Fruit fly (Drosophila melanogaster) whole organism, embryonic: ENCODE data around the gene Or88a.

ENCODE experiments used
- CG10209 ChIP-seq: fragments of 200-800 bp; sonication (Bioruptor generic); optimal IDR thresholded peaks from 3 replicates; lab custom pipeline; 2017; ENCODE audit warnings: missing biosample characterization, mild to moderate bottlenecking, missing genetic modification characterization, missing genetic modification reagents
- CG12104 ChIP-seq: fragments of 200-800 bp; sonication (Bioruptor generic); optimal IDR thresholded peaks from 3 replicates; lab custom pipeline; 2016; ENCODE audit warnings: missing biosample characterization, missing genetic modification characterization
- CG12299 ChIP-seq: fragments of 200-800 bp; sonication (Bioruptor generic); optimal IDR thresholded peaks from 2 replicates; lab custom pipeline; 2018; ENCODE audit warnings: missing biosample characterization, mild to moderate bottlenecking, missing genetic modification characterization
- CG12769 ChIP-seq: fragments of 200-800 bp; sonication (Bioruptor generic); optimal IDR thresholded peaks from 2 replicates; lab custom pipeline; 2019; ENCODE audit warnings: missing biosample characterization, mild to moderate bottlenecking, missing genetic modification characterization, moderate library complexity
- CG14441 ChIP-seq: fragments of 200-800 bp; sonication (Bioruptor generic); IDR thresholded peaks from 2 replicates; pipeline ENCODE4 v1.3.6; 2022; ENCODE audit warnings: missing biosample characterization, missing genetic modification characterization
- CG15269 ChIP-seq: fragments of 200-800 bp; sonication (Bioruptor generic); optimal IDR thresholded peaks from 2 replicates; lab custom pipeline; 2018; ENCODE audit warnings: missing biosample characterization, mild to moderate bottlenecking, missing genetic modification characterization, moderate library complexity
- CG16815 ChIP-seq: fragments of 200-800 bp; sonication (Bioruptor generic); optimal IDR thresholded peaks from 3 replicates; lab custom pipeline; 2017; ENCODE audit warnings: missing biosample characterization, mild to moderate bottlenecking, missing genetic modification characterization
- CG17385 ChIP-seq: fragments of 200-800 bp; sonication (Bioruptor generic); optimal IDR thresholded peaks from 3 replicates; lab custom pipeline; 2018; ENCODE audit warnings: missing biosample characterization, mild to moderate bottlenecking, missing genetic modification characterization
- CG18262 ChIP-seq: fragments of 200-800 bp; optimal IDR thresholded peaks from 3 replicates; lab custom pipeline; 2019; ENCODE audit warnings: missing biosample characterization, mild to moderate bottlenecking, missing genetic modification characterization, moderate library complexity
- CG2678 ChIP-seq: fragments of 200-800 bp; sonication (Bioruptor generic); optimal IDR thresholded peaks from 3 replicates; lab custom pipeline; 2019; ENCODE audit warnings: missing biosample characterization, mild to moderate bottlenecking, missing genetic modification characterization, moderate library complexity
- CG32532 ChIP-seq: fragments of 200-800 bp; sonication (Bioruptor generic); IDR thresholded peaks from 2 replicates; pipeline ENCODE4 v1.3.6; 2022; ENCODE audit warnings: missing biosample characterization, missing genetic modification characterization
- CG6765 ChIP-seq: fragments of 200-800 bp; sonication (Bioruptor generic); optimal IDR thresholded peaks from 3 replicates; lab custom pipeline; 2017; ENCODE audit warnings: missing biosample characterization, mild to moderate bottlenecking, missing genetic modification characterization
- CG7357 ChIP-seq: fragments of 200-800 bp; sonication (Bioruptor generic); IDR thresholded peaks from 3 replicates; pipeline ENCODE4 v1.3.6; 2022; ENCODE audit warnings: missing biosample characterization, missing genetic modification characterization
- CG7928 ChIP-seq: fragments of 200-800 bp; sonication (Bioruptor generic); optimal IDR thresholded peaks from 2 replicates; lab custom pipeline; 2017; ENCODE audit warnings: missing biosample characterization, mild to moderate bottlenecking, missing genetic modification characterization
- CG8924 ChIP-seq: fragments of 200-800 bp; optimal IDR thresholded peaks from 3 replicates; lab custom pipeline; 2019; ENCODE audit warnings: missing biosample characterization, mild to moderate bottlenecking, missing genetic modification characterization, moderate library complexity
- CG9437 ChIP-seq: fragments of 200-800 bp; sonication (Bioruptor generic); optimal IDR thresholded peaks from 2 replicates; lab custom pipeline; 2018; ENCODE audit warnings: missing biosample characterization, mild to moderate bottlenecking, missing genetic modification characterization
- CG9609 ChIP-seq: fragments of 200-800 bp; sonication (Bioruptor generic); optimal IDR thresholded peaks from 3 replicates; lab custom pipeline; 2016; ENCODE audit warnings: missing biosample characterization, missing genetic modification characterization
- CG9727 ChIP-seq: fragments of 200-800 bp; sonication (Bioruptor generic); optimal IDR thresholded peaks from 3 replicates; lab custom pipeline; 2017; ENCODE audit warnings: missing biosample characterization, mild to moderate bottlenecking, missing genetic modification characterization
- CG9817 ChIP-seq: fragments of 200-800 bp; sonication (Bioruptor generic); optimal IDR thresholded peaks from 2 replicates; lab custom pipeline; 2018; ENCODE audit warnings: missing biosample characterization, mild to moderate bottlenecking, missing genetic modification characterization, moderate library complexity
- CoRest ChIP-seq: fragments of 200-800 bp; sonication (Bioruptor generic); optimal IDR thresholded peaks from 3 replicates; lab custom pipeline; 2018; ENCODE audit warnings: missing biosample characterization, mild to moderate bottlenecking, missing genetic modification characterization, moderate library complexity
- Eip74EF ChIP-seq, 2 experiments: fragments of 200-800 bp in 1 of 2; fragments of >200 bp in 1 of 2; sonication (Bioruptor generic) in 1 of 2; optimal IDR thresholded peaks; 2 replicates each; lab custom pipeline; 2017 to 2019; ENCODE audit warnings: missing biosample characterization in 2 of 2, missing genetic modification characterization in 2 of 2, mild to moderate bottlenecking in 1 of 2, moderate library complexity in 1 of 2
- Fer1 ChIP-seq: fragments of 200-800 bp; sonication (Bioruptor generic); optimal IDR thresholded peaks from 2 replicates; lab custom pipeline; 2017; ENCODE audit warnings: missing biosample characterization, mild to moderate bottlenecking, missing genetic modification characterization
- Gug ChIP-seq: fragments of 200-800 bp; sonication (Bioruptor generic); IDR thresholded peaks from 4 replicates; pipeline ENCODE4 v1.3.6; 2022; ENCODE audit warnings: missing biosample characterization, missing genetic modification characterization
- HHEX ChIP-seq: fragments of 200-800 bp; sonication (Bioruptor generic); optimal IDR thresholded peaks from 3 replicates; lab custom pipeline; 2017; ENCODE audit warnings: missing biosample characterization, mild to moderate bottlenecking, missing genetic modification characterization, missing genetic modification reagents
- Hmx ChIP-seq: fragments of 200-800 bp; sonication (Bioruptor generic); optimal IDR thresholded peaks from 2 replicates; lab custom pipeline; 2016; ENCODE audit warnings: missing biosample characterization, missing genetic modification characterization
- Hr51 ChIP-seq, 2 experiments: fragments of 200-800 bp; sonication (Bioruptor generic); optimal IDR thresholded peaks; 2 replicates in 1 of 2; 3 replicates in 1 of 2; lab custom pipeline; 2016 to 2018; ENCODE audit warnings: missing biosample characterization in 2 of 2, missing genetic modification characterization in 2 of 2, mild to moderate bottlenecking in 1 of 2, moderate library complexity in 1 of 2
- NC2α ChIP-seq: fragments of 200-800 bp; sonication (Bioruptor generic); optimal IDR thresholded peaks from 2 replicates; lab custom pipeline; 2016; ENCODE audit warnings: missing biosample characterization, missing genetic modification characterization
- Nf-YA ChIP-seq: fragments of 200-800 bp; sonication (Bioruptor generic); IDR thresholded peaks from 2 replicates; pipeline ENCODE4 v1.3.6; 2022; ENCODE audit warnings: missing biosample characterization, missing genetic modification characterization
- Sox100B ChIP-seq: fragments of 200-800 bp; sonication (Bioruptor generic); optimal IDR thresholded peaks from 3 replicates; lab custom pipeline; 2018; ENCODE audit warnings: missing biosample characterization, mild to moderate bottlenecking, missing genetic modification characterization
- Sox102F ChIP-seq: fragments of 200-800 bp; sonication (Bioruptor generic); optimal IDR thresholded peaks from 2 replicates; lab custom pipeline; 2018; ENCODE audit warnings: missing biosample characterization, mild to moderate bottlenecking, missing genetic modification characterization, moderate library complexity
- Xbp1 ChIP-seq: fragments of 200-800 bp; sonication (Bioruptor generic); optimal IDR thresholded peaks from 3 replicates; lab custom pipeline; 2016; ENCODE audit warnings: missing biosample characterization, mild to moderate bottlenecking, missing genetic modification characterization
- ac ChIP-seq: fragments of 200-800 bp; sonication (Bioruptor generic); optimal IDR thresholded peaks from 3 replicates; lab custom pipeline; 2017; ENCODE audit warnings: missing biosample characterization, mild to moderate bottlenecking, missing genetic modification characterization
- amos ChIP-seq: fragments of 200-800 bp; sonication (Bioruptor generic); IDR thresholded peaks from 2 replicates; pipeline ENCODE4 v1.3.6; 2022; ENCODE audit warnings: missing biosample characterization, missing genetic modification characterization; ENCODE audit not compliant: partially characterized antibody
- ap ChIP-seq: fragments of 200-800 bp; sonication (Bioruptor generic); IDR thresholded peaks from 2 replicates; pipeline ENCODE4 v1.3.6; 2022; ENCODE audit warnings: missing biosample characterization, missing genetic modification characterization
- cwo ChIP-seq: fragments of 200-800 bp; sonication (Bioruptor generic); optimal IDR thresholded peaks from 3 replicates; lab custom pipeline; 2017; ENCODE audit warnings: missing biosample characterization, missing genetic modification characterization, mild to moderate bottlenecking, moderate library complexity, missing genetic modification reagents
- dysf ChIP-seq: fragments of 200-800 bp; sonication (Bioruptor generic); IDR thresholded peaks from 3 replicates; pipeline ENCODE4 v1.3.6; 2022; ENCODE audit warnings: missing biosample characterization, missing genetic modification characterization
- exex ChIP-seq: fragments of 200-800 bp; sonication (Bioruptor generic); optimal IDR thresholded peaks from 4 replicates; lab custom pipeline; 2018; ENCODE audit warnings: missing biosample characterization, mild to moderate bottlenecking, missing genetic modification characterization, moderate library complexity
- ftz-f1 ChIP-seq: fragments of 200-800 bp; sonication (Bioruptor generic); optimal IDR thresholded peaks from 2 replicates; lab custom pipeline; 2016; ENCODE audit warnings: missing biosample characterization, missing genetic modification characterization
- kah ChIP-seq: fragments of 200-800 bp; sonication (Bioruptor generic); optimal IDR thresholded peaks from 2 replicates; lab custom pipeline; 2018; ENCODE audit warnings: missing biosample characterization, mild to moderate bottlenecking, missing genetic modification characterization
- lab ChIP-seq: fragments of 200-800 bp; sonication (Bioruptor generic); optimal IDR thresholded peaks from 3 replicates; lab custom pipeline; 2017; ENCODE audit warnings: missing biosample characterization, missing genetic modification characterization, mild to moderate bottlenecking, moderate library complexity, missing genetic modification reagents
- nom ChIP-seq: fragments of 200-800 bp; sonication (Bioruptor generic); optimal IDR thresholded peaks from 2 replicates; lab custom pipeline; 2017; ENCODE audit warnings: missing biosample characterization, missing genetic modification characterization, mild to moderate bottlenecking, moderate library complexity, missing genetic modification reagents
- org-1 ChIP-seq: fragments of 200-800 bp; sonication (Bioruptor generic); optimal IDR thresholded peaks from 2 replicates; lab custom pipeline; 2017; ENCODE audit warnings: missing biosample characterization, missing genetic modification characterization
- row ChIP-seq: fragments of 200-800 bp; sonication (Bioruptor generic); IDR thresholded peaks from 3 replicates; pipeline ENCODE4 v1.3.6; 2022; ENCODE audit warnings: missing biosample characterization, missing genetic modification characterization
- slbo ChIP-seq: fragments of 200-800 bp; sonication (Bioruptor generic); IDR thresholded peaks from 2 replicates; pipeline ENCODE4 v1.3.6; 2022; ENCODE audit warnings: missing biosample characterization, missing genetic modification characterization
- sug ChIP-seq: fragments of 200-800 bp; optimal IDR thresholded peaks from 2 replicates; lab custom pipeline; 2019; ENCODE audit warnings: missing biosample characterization, mild to moderate bottlenecking, missing genetic modification characterization, moderate library complexity
- tin ChIP-seq: fragments of 200-800 bp; sonication (Bioruptor generic); optimal IDR thresholded peaks from 3 replicates; lab custom pipeline; 2016; ENCODE audit warnings: missing biosample characterization, missing genetic modification characterization
- unc-4 ChIP-seq: fragments of 200-800 bp; sonication (Bioruptor generic); IDR thresholded peaks from 2 replicates; pipeline ENCODE4 v1.3.6; 2022; ENCODE audit warnings: missing biosample characterization, missing genetic modification characterization; ENCODE audit not compliant: partially characterized antibody

Gene Or88a

dm6 chr3R:14061988-14062868 lies 47.0 kb upstream of the Or88a start (continued):
- TF ChIP-seq Hmx (GFP tag; lab: Kevin White, UChicago), result no peak
- TF ChIP-seq Sox102F (GFP tag; lab: Kevin White, UChicago), result peak; percentile 42
- peak; percentile 57 for TF ChIP-seq lab (GFP tag; lab: Kevin White, UChicago)
- TF ChIP-seq CG8924 (tag; lab: Kevin White, UChicago), result no peak
- peak; percentile 36 for TF ChIP-seq row (GFP tag; lab: Robert Waterston, UW)
- peak; percentile 74 for TF ChIP-seq sug (tag; lab: Kevin White, UChicago)
- peak; percentile 9 for TF ChIP-seq CG17385 (GFP tag; lab: Kevin White, UChicago)
- peak; percentile 46 for TF ChIP-seq CG12104 (GFP tag; lab: Kevin White, UChicago)
- no peak for TF ChIP-seq NC2α (GFP tag; lab: Kevin White, UChicago)
- peak; percentile 24; the same call in 1 of the 4 replicates for TF ChIP-seq Gug (GFP tag; lab: Robert Waterston, UW)
- TF ChIP-seq CG32532 (GFP tag; lab: Robert Waterston, UW), result peak; percentile 18; the same call in 1 of the 2 replicates
- peak; percentile 54 for TF ChIP-seq Sox100B (GFP tag; lab: Kevin White, UChicago)
- TF ChIP-seq CG6765 (GFP tag; lab: Kevin White, UChicago), result peak; percentile 7
- TF ChIP-seq CG7928 (GFP tag; lab: Kevin White, UChicago), result no peak
- no peak for TF ChIP-seq CG10209 (GFP tag; lab: Kevin White, UChicago)
- TF ChIP-seq CG7357 (GFP tag; lab: Robert Waterston, UW), result peak; percentile 39; the same call in 1 of the 3 replicates
- TF ChIP-seq org-1 (GFP tag; lab: Kevin White, UChicago), result no peak
- TF ChIP-seq CG9437, result peak; percentile 8
- peak in 1 of 2 experiments; percentile 60 for TF ChIP-seq Hr51 (GFP tag; optimal IDR thresholded peaks at IDR 0.05; lab: Kevin White, UChicago)
- peak; percentile 11; the same call in 1 of the 2 replicates for TF ChIP-seq CG14441 (GFP tag; lab: Robert Waterston, UW)
- no peak for TF ChIP-seq CG12299
- peak; percentile 27 for TF ChIP-seq exex (tag; lab: Kevin White, UChicago)
- TF ChIP-seq CG9609 (GFP tag; lab: Kevin White, UChicago), result no peak
- TF ChIP-seq CG9727 (GFP tag; lab: Kevin White, UChicago), result peak; percentile 19
- TF ChIP-seq HHEX, result peak; percentile 36
- TF ChIP-seq Fer1 (GFP tag; lab: Kevin White, UChicago), result peak; percentile 66
- peak; percentile 73 for TF ChIP-seq CG2678 (tag; lab: Kevin White, UChicago)
- peak; percentile 39 for TF ChIP-seq tin (GFP tag; lab: Kevin White, UChicago)
- TF ChIP-seq ac (GFP tag; lab: Kevin White, UChicago), result no peak
- peak; percentile 25 for TF ChIP-seq CG9817 (tag; lab: Kevin White, UChicago)
- no peak for TF ChIP-seq amos (GFP tag; lab: Robert Waterston, UW)
- no peak for TF ChIP-seq ap (GFP tag; lab: Robert Waterston, UW)
- TF ChIP-seq Eip74EF (GFP tag; optimal IDR thresholded peaks at IDR 0.05; lab: Kevin White, UChicago), result peak in 1 of 2 experiments; percentile 19
- peak; percentile 42 for TF ChIP-seq CoRest (tag; lab: Kevin White, UChicago)
- TF ChIP-seq CG18262 (tag; lab: Kevin White, UChicago), result peak; percentile 54
- TF ChIP-seq unc-4 (GFP tag; lab: Robert Waterston, UW), result no peak
- peak; percentile 30 for TF ChIP-seq CG15269 (tag; lab: Kevin White, UChicago)
- TF ChIP-seq ftz-f1, result peak; percentile 35
- peak; percentile 22 for TF ChIP-seq CG12769 (tag; lab: Kevin White, UChicago)
- no peak for TF ChIP-seq Nf-YA (GFP tag; lab: Robert Waterston, UW)
- peak; percentile 33 for TF ChIP-seq Xbp1 (GFP tag; lab: Kevin White, UChicago)
- peak; percentile 4 for TF ChIP-seq CG16815
- peak; percentile 60; the same call in 1 of the 2 replicates for TF ChIP-seq slbo (GFP tag; lab: Robert Waterston, UW)
- TF ChIP-seq cwo, result peak; percentile 56
- TF ChIP-seq nom (GFP tag; lab: Kevin White, UChicago), result peak; percentile 72
- TF ChIP-seq dysf, result peak; percentile 59; the same call in 2 of the 3 replicates
- peak; percentile 41 for TF ChIP-seq kah (GFP tag; lab: Kevin White, UChicago)
